Worm (Caenorhabditis elegans): Measurements from ENCODE around the gene F38A1.15.

The F38A1.15 gene

ce11 chrIV:1192765-1193164, 50.4 kb downstream of the F38A1.15 start, which contains the start of gene spl-3:
spl-3 (plus strand) TSS chrIV:1193065.
- no peak for TF ChIP-seq pha-4 (tag; optimal IDR thresholded peaks at IDR 0.05)
- no peak for TF ChIP-seq egl-27 (tag; optimal IDR thresholded peaks at IDR 0.05)
- no peak for TF ChIP-seq snpc-4 (tag; optimal IDR thresholded peaks at IDR 0.05)
- TF ChIP-seq nhr-28 (tag; optimal IDR thresholded peaks at IDR 0.05) = no peak
- no peak for TF ChIP-seq egl-5 (tag; optimal IDR thresholded peaks at IDR 0.05)
- TF ChIP-seq ceh-28 (tag; optimal IDR thresholded peaks at IDR 0.05) = no peak
- TF ChIP-seq jun-1 (tag; optimal IDR thresholded peaks at IDR 0.05) = no peak
- no peak for TF ChIP-seq nfya-1 (tag; optimal IDR thresholded peaks at IDR 0.05; ENCODE audit: insufficient read depth)
- no peak for TF ChIP-seq pqm-1 (tag; optimal IDR thresholded peaks at IDR 0.05)
- no peak for TF ChIP-seq fkh-2 (tag; optimal IDR thresholded peaks at IDR 0.05)
- TF ChIP-seq mml-1 (tag; optimal IDR thresholded peaks at IDR 0.05) = no peak
- no peak for TF ChIP-seq ceh-9 (tag; optimal IDR thresholded peaks at IDR 0.05)
- TF ChIP-seq ceh-16 (tag; optimal IDR thresholded peaks at IDR 0.05) = no peak
- TF ChIP-seq eor-1 (tag; optimal IDR thresholded peaks at IDR 0.05) = no peak
- no peak for TF ChIP-seq zag-1 (tag; optimal IDR thresholded peaks at IDR 0.05)
